Fruit fly (Drosophila melanogaster) whole organism, adult: ENCODE results near the gene CG15914.

Source experiments
- CG33017 ChIP-seq: fragments of 200-800 bp; sonication (Bioruptor generic); optimal IDR thresholded peaks from 2 replicates; lab custom pipeline; 2018; ENCODE audit warnings: missing biosample characterization, mild to moderate bottlenecking, missing genetic modification characterization, moderate library complexity
- CG7045 ChIP-seq: fragments of 200-800 bp; sonication (Bioruptor generic); optimal IDR thresholded peaks from 2 replicates; lab custom pipeline; 2017; ENCODE audit warnings: missing biosample characterization, mild to moderate bottlenecking, missing genetic modification characterization
- CG7101 ChIP-seq: fragments of 200-800 bp; sonication (Bioruptor generic); optimal IDR thresholded peaks from 2 replicates; lab custom pipeline; 2018; ENCODE audit warnings: missing biosample characterization, mild to moderate bottlenecking, missing genetic modification characterization, moderate library complexity
- ovo ChIP-seq: fragments of 200-800 bp; sonication (Bioruptor generic); optimal IDR thresholded peaks from 2 replicates; lab custom pipeline; 2016; ENCODE audit warnings: missing biosample characterization, missing genetic modification characterization

DNA sequence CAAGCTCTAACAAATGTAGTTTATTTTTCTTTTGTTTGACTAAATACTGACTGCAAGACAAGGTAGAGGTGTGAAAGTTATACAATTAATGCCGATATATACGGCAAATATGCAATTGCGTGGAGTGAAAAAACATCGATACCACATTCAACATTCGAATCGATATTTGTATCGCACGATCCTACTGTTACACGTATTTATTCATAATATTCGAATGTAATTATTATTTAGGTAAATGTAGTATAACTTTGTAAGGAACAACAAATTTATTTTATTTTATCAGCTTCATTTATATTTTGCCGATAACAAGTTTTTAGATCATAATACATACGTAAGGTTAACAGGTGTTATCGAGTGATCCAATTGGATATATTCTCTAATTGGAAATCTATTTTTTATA, 17.8 kb upstream of the CG15914 start, which contains the start of gene Chc:
- TF ChIP-seq CG7045 (GFP tag; lab: Kevin White, UChicago) (no peak), CG33017 (no peak), CG7101 (tag; lab: Kevin White, UChicago) (peak; percentile 26), ovo (GFP tag; lab: Kevin White, UChicago) (no peak)
